Fruit fly (Drosophila melanogaster): ENCODE measurements around the gene HemK1.
A peak's percentile ranks its signal among the peaks of the same experiment; 100 is the strongest.

HemK1 gene

dm6 chr2L:6494405-6494816, 26.9 kb upstream of the HemK1 start, which contains the start of gene CG9547:
CG9547 (minus strand) TSS chr2L:6494532.
- TF ChIP-seq Mnt (GFP tag; optimal IDR thresholded peaks at IDR 0.05) (peak; percentile 48), pad (GFP tag; optimal IDR thresholded peaks at IDR 0.05) (peak; percentile 9), CG5204 (GFP tag; optimal IDR thresholded peaks at IDR 0.05) (no peak), cnc (optimal IDR thresholded peaks at IDR 0.05) (no peak), bab1 (GFP tag; optimal IDR thresholded peaks at IDR 0.05) (peak; percentile 68), cic (GFP tag; optimal IDR thresholded peaks at IDR 0.05) (peak; percentile 93), ovo (GFP tag; optimal IDR thresholded peaks at IDR 0.05) (no peak), Clk (GFP tag; optimal IDR thresholded peaks at IDR 0.05) (no peak), tj (GFP tag; optimal IDR thresholded peaks at IDR 0.05) (peak; percentile 36), Crg-1 (GFP tag; optimal IDR thresholded peaks at IDR 0.05) (peak; percentile 44), CG7045 (GFP tag; optimal IDR thresholded peaks at IDR 0.05) (peak; percentile 24), CG12768 (GFP tag; optimal IDR thresholded peaks at IDR 0.05) (peak; percentile 87), CG33017 (tag; optimal IDR thresholded peaks at IDR 0.05) (peak; percentile 79), Hr96 (GFP tag; optimal IDR thresholded peaks at IDR 0.05) (no peak), kay (GFP tag; ENCODE audit: borderline replicate concordance) (no peak), CG1620 (GFP tag; optimal IDR thresholded peaks at IDR 0.05) (no peak), CG7101 (tag; optimal IDR thresholded peaks at IDR 0.05) (peak; percentile 69), toe (GFP tag; optimal IDR thresholded peaks at IDR 0.05) (no peak), CG11617 (GFP tag; optimal IDR thresholded peaks at IDR 0.05) (peak; percentile 48), CG14711 (tag; optimal IDR thresholded peaks at IDR 0.05) (no peak)

dm6 chr2L:6490783-6491249, 23.3 kb upstream of the HemK1 start, which contains the start of the genes Phf5a and CG31638:
Phf5a (minus strand) TSS chr2L:6490843.
CG31638 (plus strand) TSS chr2L:6491061.
- TF ChIP-seq CG7101 (tag; optimal IDR thresholded peaks at IDR 0.05): peak; percentile 97
- peak; percentile 95 for TF ChIP-seq CG33017 (tag; optimal IDR thresholded peaks at IDR 0.05)
- TF ChIP-seq cic (GFP tag; optimal IDR thresholded peaks at IDR 0.05): peak; percentile 29
- TF ChIP-seq CG14711 (tag; optimal IDR thresholded peaks at IDR 0.05): peak; percentile 100
- TF ChIP-seq CG7045 (GFP tag; optimal IDR thresholded peaks at IDR 0.05): peak; percentile 62
- TF ChIP-seq toe (GFP tag; optimal IDR thresholded peaks at IDR 0.05): no peak
- peak; percentile 86 for TF ChIP-seq Clk (GFP tag; optimal IDR thresholded peaks at IDR 0.05)
- TF ChIP-seq CG5204 (GFP tag; optimal IDR thresholded peaks at IDR 0.05): no peak
- peak; percentile 97 for TF ChIP-seq CG12768 (GFP tag; optimal IDR thresholded peaks at IDR 0.05)
- TF ChIP-seq cnc (optimal IDR thresholded peaks at IDR 0.05): no peak
- no peak for TF ChIP-seq kay (GFP tag; ENCODE audit: borderline replicate concordance)
- peak; percentile 84 for TF ChIP-seq pad (GFP tag; optimal IDR thresholded peaks at IDR 0.05)
- TF ChIP-seq Mnt (GFP tag; optimal IDR thresholded peaks at IDR 0.05): peak; percentile 88
- peak; percentile 88 for TF ChIP-seq CG11617 (GFP tag; optimal IDR thresholded peaks at IDR 0.05)
- TF ChIP-seq Crg-1 (GFP tag; optimal IDR thresholded peaks at IDR 0.05): peak; percentile 92
- no peak for TF ChIP-seq Hr96 (GFP tag; optimal IDR thresholded peaks at IDR 0.05)
- TF ChIP-seq ovo (GFP tag; optimal IDR thresholded peaks at IDR 0.05): peak; percentile 85
- peak; percentile 84 for TF ChIP-seq tj (GFP tag; optimal IDR thresholded peaks at IDR 0.05)
- peak; percentile 27 for TF ChIP-seq CG1620 (GFP tag; optimal IDR thresholded peaks at IDR 0.05)
- peak; percentile 66 for TF ChIP-seq bab1 (GFP tag; optimal IDR thresholded peaks at IDR 0.05)

dm6 chr2L:6488676-6489140, 21.2 kb upstream of the HemK1 start, which contains the start of the genes KFase and epsilonCOP:
KFase (minus strand) TSS chr2L:6488756.
epsilonCOP (plus strand) TSS chr2L:6489090.
- peak; percentile 92 for TF ChIP-seq tj (GFP tag; optimal IDR thresholded peaks at IDR 0.05)
- no peak for TF ChIP-seq Clk (GFP tag; optimal IDR thresholded peaks at IDR 0.05)
- peak; percentile 34 for TF ChIP-seq CG12768 (GFP tag; optimal IDR thresholded peaks at IDR 0.05)
- TF ChIP-seq cnc (optimal IDR thresholded peaks at IDR 0.05): no peak
- peak; percentile 74 for TF ChIP-seq CG11617 (GFP tag; optimal IDR thresholded peaks at IDR 0.05)
- peak; percentile 59 for TF ChIP-seq Mnt (GFP tag; optimal IDR thresholded peaks at IDR 0.05)
- peak; percentile 68 for TF ChIP-seq CG7101 (tag; optimal IDR thresholded peaks at IDR 0.05)
- peak; percentile 57 for TF ChIP-seq CG33017 (tag; optimal IDR thresholded peaks at IDR 0.05)
- TF ChIP-seq CG14711 (tag; optimal IDR thresholded peaks at IDR 0.05): peak; percentile 61
- peak; percentile 81 for TF ChIP-seq Crg-1 (GFP tag; optimal IDR thresholded peaks at IDR 0.05)
- TF ChIP-seq pad (GFP tag; optimal IDR thresholded peaks at IDR 0.05): peak; percentile 55
- peak; percentile 71 for TF ChIP-seq CG1620 (GFP tag; optimal IDR thresholded peaks at IDR 0.05)
- no peak for TF ChIP-seq toe (GFP tag; optimal IDR thresholded peaks at IDR 0.05)
- TF ChIP-seq bab1 (GFP tag; optimal IDR thresholded peaks at IDR 0.05): peak; percentile 35
- TF ChIP-seq cic (GFP tag; optimal IDR thresholded peaks at IDR 0.05): peak; percentile 36
- TF ChIP-seq ovo (GFP tag; optimal IDR thresholded peaks at IDR 0.05): peak; percentile 88
- TF ChIP-seq CG7045 (GFP tag; optimal IDR thresholded peaks at IDR 0.05): peak; percentile 63
- no peak for TF ChIP-seq CG5204 (GFP tag; optimal IDR thresholded peaks at IDR 0.05)

dm6 chr2L:6481310-6481738, 13.8 kb upstream of the HemK1 start:
- TF ChIP-seq toe (GFP tag; optimal IDR thresholded peaks at IDR 0.05) (peak; percentile 27), CG7045 (GFP tag; optimal IDR thresholded peaks at IDR 0.05) (no peak), CG7101 (tag; optimal IDR thresholded peaks at IDR 0.05) (no peak), bab1 (GFP tag; optimal IDR thresholded peaks at IDR 0.05) (no peak), CG33017 (tag; optimal IDR thresholded peaks at IDR 0.05) (no peak), CG1620 (GFP tag; optimal IDR thresholded peaks at IDR 0.05) (no peak), tj (GFP tag; optimal IDR thresholded peaks at IDR 0.05) (peak; percentile 79), Crg-1 (GFP tag; optimal IDR thresholded peaks at IDR 0.05) (no peak), CG12768 (GFP tag; optimal IDR thresholded peaks at IDR 0.05) (no peak), pad (GFP tag; optimal IDR thresholded peaks at IDR 0.05) (peak; percentile 77), Mnt (GFP tag; optimal IDR thresholded peaks at IDR 0.05) (peak; percentile 85), cic (GFP tag; optimal IDR thresholded peaks at IDR 0.05) (peak; percentile 93), ovo (GFP tag; optimal IDR thresholded peaks at IDR 0.05) (peak; percentile 10), Clk (GFP tag; optimal IDR thresholded peaks at IDR 0.05) (no peak), CG11617 (GFP tag; optimal IDR thresholded peaks at IDR 0.05) (peak; percentile 5), Hr96 (GFP tag; optimal IDR thresholded peaks at IDR 0.05) (no peak), CG14711 (tag; optimal IDR thresholded peaks at IDR 0.05) (no peak), kay (GFP tag; ENCODE audit: borderline replicate concordance) (no peak), cnc (optimal IDR thresholded peaks at IDR 0.05) (no peak), CG5204 (GFP tag; optimal IDR thresholded peaks at IDR 0.05) (no peak)

Measured in whole organism, adult.